Fruit fly (Drosophila melanogaster): ENCODE results near the gene fy.

fy gene

dm6 chr2L:8376717-8377116, 26.4 kb downstream of the fy start, which contains the start of the genes CG13390 and CG17294 (continued):
- peak; percentile 98 for TF ChIP-seq tio (GFP tag; optimal IDR thresholded peaks at IDR 0.05)
- TF ChIP-seq PHDP (tag; optimal IDR thresholded peaks at IDR 0.05), result peak; percentile 100
- TF ChIP-seq CG11695 (GFP tag; IDR thresholded peaks at IDR 0.05), result peak; percentile 100
- peak; percentile 96 for TF ChIP-seq CG12744 (GFP tag; optimal IDR thresholded peaks at IDR 0.05)
- peak; percentile 98 for TF ChIP-seq CG30431 (GFP tag; optimal IDR thresholded peaks at IDR 0.05)
- peak in 1 of 3 experiments; percentile 98 for TF ChIP-seq Stat92E (GFP tag; optimal IDR thresholded peaks at IDR 0.05)
- TF ChIP-seq Ets97D (GFP tag; optimal IDR thresholded peaks at IDR 0.05), result peak; percentile 90
- TF ChIP-seq CG7745 (tag; optimal IDR thresholded peaks at IDR 0.05), result peak; percentile 89
- TF ChIP-seq pum (GFP tag; optimal IDR thresholded peaks at IDR 0.05), result peak; percentile 92
- peak; percentile 98 for TF ChIP-seq Lim3 (GFP tag; IDR thresholded peaks at IDR 0.05)
- no peak for TF ChIP-seq br (optimal IDR thresholded peaks at IDR 0.05)
- no peak for TF ChIP-seq lov (optimal IDR thresholded peaks at IDR 0.05)
- TF ChIP-seq lov (GFP tag; IDR thresholded peaks at IDR 0.05), result peak; percentile 99
- peak; percentile 94 for TF ChIP-seq maf-S (GFP tag; optimal IDR thresholded peaks at IDR 0.05)
- no peak for TF ChIP-seq eve (GFP tag; optimal IDR thresholded peaks at IDR 0.05)
- TF ChIP-seq CG18011 (GFP tag; optimal IDR thresholded peaks at IDR 0.05), result peak; percentile 92
- peak; percentile 100 for TF ChIP-seq CG12659 (GFP tag; optimal IDR thresholded peaks at IDR 0.05)
- peak; percentile 100 for TF ChIP-seq sob (GFP tag; IDR thresholded peaks at IDR 0.05)
- TF ChIP-seq hbn (GFP tag; IDR thresholded peaks at IDR 0.05; ENCODE audit: partially characterized antibody), result peak; percentile 70; the same call in 1 of the 2 replicates
- peak; percentile 100 for TF ChIP-seq ranshi (GFP tag; IDR thresholded peaks at IDR 0.05)
- TF ChIP-seq CG7271 (tag; optimal IDR thresholded peaks at IDR 0.05), result peak; percentile 99
- TF ChIP-seq lbe (GFP tag; optimal IDR thresholded peaks at IDR 0.05), result peak; percentile 99
- peak; percentile 100 for TF ChIP-seq Abd-B (GFP tag; optimal IDR thresholded peaks at IDR 0.05)
- no peak for TF ChIP-seq HLHmδ (GFP tag; optimal IDR thresholded peaks at IDR 0.05)
- TF ChIP-seq slp2 (GFP tag; optimal IDR thresholded peaks at IDR 0.05), result peak; percentile 88
- TF ChIP-seq so (GFP tag; IDR thresholded peaks at IDR 0.05), result peak; percentile 100
- TF ChIP-seq Chrac-16 (GFP tag; optimal IDR thresholded peaks at IDR 0.05), result peak; percentile 99
- TF ChIP-seq CG12104 (GFP tag; optimal IDR thresholded peaks at IDR 0.05), result peak; percentile 99
- TF ChIP-seq Oli (tag; optimal IDR thresholded peaks at IDR 0.05), result peak; percentile 100
- TF ChIP-seq Hmx (GFP tag; optimal IDR thresholded peaks at IDR 0.05), result peak; percentile 85
- TF ChIP-seq aop (GFP tag; IDR thresholded peaks at IDR 0.05), result peak; percentile 97
- TF ChIP-seq CG11696 (GFP tag; IDR thresholded peaks at IDR 0.05), result peak; percentile 98
- TF ChIP-seq Atf3 (GFP tag; optimal IDR thresholded peaks at IDR 0.05), result peak; percentile 92
- peak; percentile 100 for TF ChIP-seq CG32772 (GFP tag; IDR thresholded peaks at IDR 0.05)
- TF ChIP-seq zfh1 (GFP tag; IDR thresholded peaks at IDR 0.05), result peak; percentile 100
- peak; percentile 79 for TF ChIP-seq pfk (GFP tag; optimal IDR thresholded peaks at IDR 0.05)
- TF ChIP-seq CG3065 (GFP tag; optimal IDR thresholded peaks at IDR 0.05), result peak; percentile 97
- peak; percentile 99 for TF ChIP-seq Blimp-1 (GFP tag; optimal IDR thresholded peaks at IDR 0.05)
- TF ChIP-seq CG7839 (tag; optimal IDR thresholded peaks at IDR 0.05), result peak; percentile 100
- peak; percentile 100 for TF ChIP-seq esg (GFP tag; conservative IDR thresholded peaks at IDR 0.05)
- TF ChIP-seq CG16815 (GFP tag; optimal IDR thresholded peaks at IDR 0.05), result peak; percentile 99
- TF ChIP-seq Fer3 (tag; optimal IDR thresholded peaks at IDR 0.05), result peak; percentile 100
- TF ChIP-seq jigr1 (GFP tag; IDR thresholded peaks at IDR 0.05), result peak; percentile 99
- peak; percentile 100 for TF ChIP-seq fd96Cb (tag; optimal IDR thresholded peaks at IDR 0.05)
- peak; percentile 99 for TF ChIP-seq zen (tag; optimal IDR thresholded peaks at IDR 0.05)
- TF ChIP-seq CG6683 (GFP tag; optimal IDR thresholded peaks at IDR 0.05), result peak; percentile 99
- peak; percentile 76 for TF ChIP-seq ab (GFP tag; optimal IDR thresholded peaks at IDR 0.05)
- no peak for TF ChIP-seq mld (GFP tag; IDR thresholded peaks at IDR 0.05; ENCODE audit: partially characterized antibody)
- peak; percentile 100 for TF ChIP-seq wdn (GFP tag; IDR thresholded peaks at IDR 0.05)
- TF ChIP-seq Nf-YA (GFP tag; IDR thresholded peaks at IDR 0.05), result peak; percentile 99
- TF ChIP-seq CG31224 (GFP tag; IDR thresholded peaks at IDR 0.05), result peak; percentile 99
